Fruit fly (Drosophila melanogaster) whole organism, embryonic: ENCODE measurements around the gene rictor.

Source experiments
- B-H1 ChIP-seq: fragments of 200-800 bp; sonication (Bioruptor generic); IDR thresholded peaks from 3 replicates; pipeline ENCODE4 v1.3.6; 2022; ENCODE audit warnings: missing biosample characterization, missing genetic modification characterization
- BtbVII ChIP-seq: fragments of 200-800 bp; sonication (Bioruptor generic); optimal IDR thresholded peaks from 3 replicates; lab custom pipeline; 2017; ENCODE audit warnings: missing biosample characterization, mild to moderate bottlenecking, missing genetic modification characterization
- CG1024 ChIP-seq: fragments of 200-800 bp; sonication (Bioruptor generic); IDR thresholded peaks from 2 replicates; pipeline ENCODE4 v1.3.6; 2022; ENCODE audit warnings: missing biosample characterization, missing genetic modification characterization
- CG13123 ChIP-seq: fragments of 200-800 bp; sonication (Bioruptor generic); optimal IDR thresholded peaks from 2 replicates; lab custom pipeline; 2016; ENCODE audit warnings: missing biosample characterization, missing genetic modification characterization
- CG14710 ChIP-seq: fragments of 200-800 bp; sonication (Bioruptor generic); optimal IDR thresholded peaks from 3 replicates; lab custom pipeline; 2019; ENCODE audit warnings: missing biosample characterization, mild to moderate bottlenecking, missing genetic modification characterization, moderate library complexity
- CG1647 ChIP-seq: fragments of 200-800 bp; sonication (Bioruptor generic); optimal IDR thresholded peaks from 3 replicates; lab custom pipeline; 2016; ENCODE audit warnings: missing biosample characterization, missing genetic modification characterization
- CG17328 ChIP-seq: fragments of 200-800 bp; sonication (Bioruptor generic); IDR thresholded peaks from 2 replicates; pipeline ENCODE4 v1.3.6; 2022; ENCODE audit warnings: missing biosample characterization, missing genetic modification characterization
- CG1792 ChIP-seq: fragments of 200-800 bp; sonication (Bioruptor generic); optimal IDR thresholded peaks from 2 replicates; lab custom pipeline; 2016; ENCODE audit warnings: missing biosample characterization, missing genetic modification characterization
- CG2889 ChIP-seq: fragments of 200-800 bp; sonication (Bioruptor generic); IDR thresholded peaks from 3 replicates; pipeline ENCODE4 v1.3.6; 2022; ENCODE audit warnings: missing biosample characterization, missing genetic modification characterization
- CG30020 ChIP-seq: fragments of 200-800 bp; optimal IDR thresholded peaks from 2 replicates; lab custom pipeline; 2019; ENCODE audit warnings: missing biosample characterization, mild to moderate bottlenecking, missing genetic modification characterization, moderate library complexity
- CG31365 ChIP-seq: fragments of 200-800 bp; sonication (Bioruptor generic); optimal IDR thresholded peaks from 2 replicates; lab custom pipeline; 2018; ENCODE audit warnings: missing biosample characterization, mild to moderate bottlenecking, missing genetic modification characterization
- CG31441 ChIP-seq: fragments of 200-800 bp; sonication (Bioruptor generic); IDR thresholded peaks from 2 replicates; pipeline ENCODE4 v1.3.6; 2022; ENCODE audit warnings: missing biosample characterization, missing genetic modification characterization
- CG32767 ChIP-seq: fragments of 200-800 bp; sonication (Bioruptor generic); IDR thresholded peaks from 2 replicates; pipeline ENCODE4 v1.3.6; 2022; ENCODE audit warnings: missing biosample characterization, missing genetic modification characterization
- CG34376 ChIP-seq: fragments of 200-800 bp; sonication (Bioruptor generic); optimal IDR thresholded peaks from 2 replicates; lab custom pipeline; 2018; ENCODE audit warnings: missing biosample characterization, mild to moderate bottlenecking, missing genetic modification characterization
- CG3838 ChIP-seq: fragments of 200-800 bp; sonication (Bioruptor generic); optimal IDR thresholded peaks from 3 replicates; lab custom pipeline; 2016; ENCODE audit warnings: missing biosample characterization, missing genetic modification characterization
- CG42726 ChIP-seq: fragments of 200-800 bp; sonication (Bioruptor generic); IDR thresholded peaks from 2 replicates; pipeline ENCODE4 v1.3.6; 2022; ENCODE audit warnings: missing biosample characterization, missing genetic modification characterization; ENCODE audit not compliant: partially characterized antibody
- CG4707 ChIP-seq: fragments of 200-800 bp; sonication (Bioruptor generic); optimal IDR thresholded peaks from 2 replicates; lab custom pipeline; 2018; ENCODE audit warnings: missing biosample characterization, mild to moderate bottlenecking, missing genetic modification characterization, moderate library complexity
- CG6654 ChIP-seq: fragments of 200-800 bp; sonication (Bioruptor generic); optimal IDR thresholded peaks from 2 replicates; lab custom pipeline; 2017; ENCODE audit warnings: missing biosample characterization, mild to moderate bottlenecking, missing genetic modification characterization
- CG6683 ChIP-seq: fragments of 200-800 bp; sonication (Bioruptor generic); optimal IDR thresholded peaks from 2 replicates; lab custom pipeline; 2017; ENCODE audit warnings: missing biosample characterization, mild to moderate bottlenecking, missing genetic modification characterization, missing genetic modification reagents
- CG7928 ChIP-seq: fragments of 200-800 bp; sonication (Bioruptor generic); optimal IDR thresholded peaks from 2 replicates; lab custom pipeline; 2017; ENCODE audit warnings: missing biosample characterization, mild to moderate bottlenecking, missing genetic modification characterization
- CG8089 ChIP-seq: fragments of 200-800 bp; sonication (Bioruptor generic); optimal IDR thresholded peaks from 3 replicates; lab custom pipeline; 2016; ENCODE audit warnings: missing biosample characterization, missing genetic modification characterization
- CG8281 ChIP-seq: fragments of 200-800 bp; sonication (Bioruptor generic); optimal IDR thresholded peaks from 2 replicates; lab custom pipeline; 2018; ENCODE audit warnings: missing biosample characterization, mild to moderate bottlenecking, missing genetic modification characterization, moderate library complexity
- CG8359 ChIP-seq: fragments of 200-800 bp; sonication (Bioruptor generic); optimal IDR thresholded peaks from 2 replicates; lab custom pipeline; 2017; ENCODE audit warnings: missing biosample characterization, mild to moderate bottlenecking, missing genetic modification characterization, borderline replicate concordance
- CG8765 ChIP-seq: fragments of 200-800 bp; sonication (Bioruptor generic); IDR thresholded peaks from 2 replicates; pipeline ENCODE4 v1.3.6; 2022; ENCODE audit warnings: missing biosample characterization, missing genetic modification characterization
- CG9797 ChIP-seq: fragments of 200-800 bp; sonication (Bioruptor generic); optimal IDR thresholded peaks from 3 replicates; lab custom pipeline; 2018; ENCODE audit warnings: missing biosample characterization, mild to moderate bottlenecking, missing genetic modification characterization
- Deaf1 ChIP-seq: fragments of 200-800 bp; optimal IDR thresholded peaks from 3 replicates; lab custom pipeline; 2019; ENCODE audit warnings: missing biosample characterization, mild to moderate bottlenecking, missing genetic modification characterization, moderate library complexity
- Dll ChIP-seq: fragments of 200-800 bp; sonication (Bioruptor generic); IDR thresholded peaks from 4 replicates; pipeline ENCODE4 v1.3.6; 2022; ENCODE audit warnings: missing biosample characterization, missing genetic modification characterization; ENCODE audit not compliant: partially characterized antibody
- Eip74EF ChIP-seq, 2 experiments: fragments of 200-800 bp in 1 of 2; fragments of >200 bp in 1 of 2; sonication (Bioruptor generic) in 1 of 2; optimal IDR thresholded peaks; 2 replicates each; lab custom pipeline; 2017 to 2019; ENCODE audit warnings: missing biosample characterization in 2 of 2, missing genetic modification characterization in 2 of 2, mild to moderate bottlenecking in 1 of 2, moderate library complexity in 1 of 2
- Ets65A ChIP-seq: fragments of 200-800 bp; sonication (Bioruptor generic); peaks from one replicate; lab custom pipeline; 2016; ENCODE audit warnings: missing biosample characterization, missing genetic modification characterization
- GATAe ChIP-seq: fragments of 200-800 bp; sonication (Bioruptor generic); conservative IDR thresholded peaks from 2 replicates; pipeline ENCODE4 v1.3.6; 2022; ENCODE audit warnings: missing biosample characterization, missing genetic modification characterization
- MTF-1 ChIP-seq: fragments of 200-800 bp; sonication (Bioruptor generic); optimal IDR thresholded peaks from 2 replicates; lab custom pipeline; 2018; ENCODE audit warnings: missing biosample characterization, mild to moderate bottlenecking, missing genetic modification characterization, borderline replicate concordance
- Mrtf ChIP-seq: fragments of 200-800 bp; sonication (Bioruptor generic); IDR thresholded peaks from 3 replicates; pipeline ENCODE4 v1.3.6; 2022; ENCODE audit warnings: missing biosample characterization, missing genetic modification characterization
- NC2β ChIP-seq: fragments of 200-800 bp; sonication (Bioruptor generic); optimal IDR thresholded peaks from 2 replicates; lab custom pipeline; 2016; ENCODE audit warnings: missing biosample characterization, missing genetic modification characterization
- NK7.1 ChIP-seq: fragments of 200-800 bp; sonication (Bioruptor generic); optimal IDR thresholded peaks from 3 replicates; lab custom pipeline; 2016; ENCODE audit warnings: missing biosample characterization, missing genetic modification characterization
- Nf-YA ChIP-seq: fragments of 200-800 bp; sonication (Bioruptor generic); IDR thresholded peaks from 2 replicates; pipeline ENCODE4 v1.3.6; 2022; ENCODE audit warnings: missing biosample characterization, missing genetic modification characterization
- Poxn ChIP-seq: fragments of 200-800 bp; sonication (Bioruptor generic); IDR thresholded peaks from 2 replicates; pipeline ENCODE4 v1.3.6; 2022; ENCODE audit warnings: missing biosample characterization, missing genetic modification characterization
- Scr ChIP-seq: fragments of 200-800 bp; sonication (Bioruptor generic); IDR thresholded peaks from 2 replicates; pipeline ENCODE4 v1.3.6; 2022; ENCODE audit warnings: missing biosample characterization, missing genetic modification characterization; ENCODE audit not compliant: partially characterized antibody
- Tbp ChIP-seq: fragments of >200 bp; optimal IDR thresholded peaks from 2 replicates; lab custom pipeline; 2018; ENCODE audit warnings: missing biosample characterization, missing genetic modification characterization
- bbx ChIP-seq: fragments of 200-800 bp; sonication (Bioruptor generic); IDR thresholded peaks from 2 replicates; pipeline ENCODE4 v1.3.6; 2022; ENCODE audit warnings: missing biosample characterization, missing genetic modification characterization; ENCODE audit not compliant: partially characterized antibody
- dm ChIP-seq: fragments of 200-800 bp; sonication (Bioruptor generic); optimal IDR thresholded peaks from 3 replicates; lab custom pipeline; 2016; ENCODE audit warnings: missing biosample characterization, missing genetic modification characterization
- dpn ChIP-seq, 2 experiments: fragments of 200-800 bp; sonication (Bioruptor generic); optimal IDR thresholded peaks; 3 replicates each; lab custom pipeline; 2016; ENCODE audit warnings: missing biosample characterization in 2 of 2, missing genetic modification characterization in 2 of 2
- ewg ChIP-seq: fragments of 200-800 bp; sonication (Bioruptor generic); optimal IDR thresholded peaks from 3 replicates; lab custom pipeline; 2017; ENCODE audit warnings: mild to moderate bottlenecking, missing biosample characterization, missing genetic modification reagents, missing genetic modification characterization
- gem ChIP-seq: fragments of 200-800 bp; sonication (Bioruptor generic); optimal IDR thresholded peaks from 2 replicates; lab custom pipeline; 2019; ENCODE audit warnings: missing biosample characterization, mild to moderate bottlenecking, missing genetic modification characterization, moderate library complexity
- jing ChIP-seq: fragments of 200-800 bp; sonication (Bioruptor generic); optimal IDR thresholded peaks from 2 replicates; lab custom pipeline; 2018; ENCODE audit warnings: missing biosample characterization, mild to moderate bottlenecking, missing genetic modification characterization
- pnt ChIP-seq: fragments of 200-800 bp; sonication (Bioruptor generic); optimal IDR thresholded peaks from 3 replicates; lab custom pipeline; 2016; ENCODE audit warnings: missing biosample characterization, missing genetic modification characterization
- repo ChIP-seq: fragments of 200-800 bp; sonication (Bioruptor generic); optimal IDR thresholded peaks from 2 replicates; lab custom pipeline; 2016; ENCODE audit warnings: missing biosample characterization, missing genetic modification characterization
- sens-2 ChIP-seq: fragments of 200-800 bp; sonication (Bioruptor generic); IDR thresholded peaks from 2 replicates; pipeline ENCODE4 v1.3.6; 2022; ENCODE audit warnings: missing biosample characterization, missing genetic modification characterization
- slou ChIP-seq: fragments of 200-800 bp; sonication (Bioruptor generic); optimal IDR thresholded peaks from 3 replicates; lab custom pipeline; 2016; ENCODE audit warnings: missing biosample characterization, missing genetic modification characterization
- trem ChIP-seq: fragments of 200-800 bp; optimal IDR thresholded peaks from 3 replicates; lab custom pipeline; 2019; ENCODE audit warnings: missing biosample characterization, mild to moderate bottlenecking, missing genetic modification characterization, moderate library complexity
- trh ChIP-seq: fragments of 200-800 bp; sonication (Bioruptor generic); optimal IDR thresholded peaks from 2 replicates; lab custom pipeline; 2016; ENCODE audit warnings: missing biosample characterization, missing genetic modification characterization
- tx ChIP-seq: fragments of 200-800 bp; sonication (Bioruptor generic); optimal IDR thresholded peaks from 2 replicates; lab custom pipeline; 2016; ENCODE audit warnings: missing biosample characterization, missing genetic modification characterization
- zf30C ChIP-seq: fragments of 200-800 bp; sonication (Bioruptor generic); optimal IDR thresholded peaks from 3 replicates; lab custom pipeline; 2018; ENCODE audit warnings: missing biosample characterization, mild to moderate bottlenecking, missing genetic modification characterization

rictor gene

DNA sequence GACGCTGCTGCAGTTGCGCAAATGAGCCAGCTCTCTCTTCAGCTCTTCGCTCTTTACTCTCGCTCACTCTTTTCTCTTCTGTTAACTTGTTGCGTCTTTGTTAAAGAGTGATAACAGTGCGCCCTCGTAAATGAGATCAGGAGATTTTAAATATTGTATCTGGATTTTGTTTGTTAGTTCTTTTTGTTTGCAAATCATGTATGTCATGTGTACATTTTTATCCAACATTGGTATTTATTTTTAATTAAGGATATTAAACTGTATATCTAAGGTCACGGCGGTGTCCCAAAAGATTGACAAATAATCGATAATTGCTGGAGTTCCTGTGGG lies 37.7 kb upstream of the rictor start (continued):
- TF ChIP-seq CG8359 (GFP tag; lab: Kevin White, UChicago) (no peak), ewg (GFP tag; lab: Kevin White, UChicago) (no peak), CG2889 (GFP tag; lab: Robert Waterston, UW) (no peak), Deaf1 (tag; lab: Kevin White, UChicago) (no peak), tx (GFP tag; lab: Kevin White, UChicago) (no peak), CG30020 (tag; lab: Kevin White, UChicago) (no peak), sens-2 (GFP tag; lab: Robert Waterston, UW) (peak; percentile 24; the same call in 1 of the 2 replicates), Mrtf (0 out of 3 replicates have a peak, but pooled peaks have one; percentile 50), B-H1 (GFP tag; lab: Robert Waterston, UW) (peak; percentile 28; the same call in 1 of the 3 replicates), GATAe (GFP tag; lab: Robert Waterston, UW) (no peak), CG31365 (tag; lab: Kevin White, UChicago) (no peak), CG1647 (GFP tag; lab: Kevin White, UChicago) (no peak), Scr (GFP tag; lab: Robert Waterston, UW) (no peak), CG6654 (no peak), dpn (GFP tag; optimal IDR thresholded peaks at IDR 0.05; lab: Kevin White, UChicago) (peak in 1 of 2 experiments; percentile 10), trem (tag; lab: Kevin White, UChicago) (peak; percentile 49), gem (tag; lab: Kevin White, UChicago) (peak; percentile 69), CG14710 (tag; lab: Kevin White, UChicago) (peak; percentile 33), Poxn (GFP tag; lab: Robert Waterston, UW) (no peak), pnt (GFP tag; lab: Kevin White, UChicago) (peak; percentile 23), CG31441 (no peak), CG1024 (GFP tag; lab: Robert Waterston, UW) (no peak), CG9797 (GFP tag; lab: Kevin White, UChicago) (no peak), CG32767 (GFP tag; lab: Robert Waterston, UW) (no peak), Nf-YA (GFP tag; lab: Robert Waterston, UW) (0 out of 2 replicates have a peak, but pooled peaks have one; percentile 13), slou (no peak), NC2β (peak; percentile 14), CG3838 (GFP tag; lab: Kevin White, UChicago) (peak; percentile 3), Tbp (no peak), CG42726 (GFP tag; lab: Robert Waterston, UW) (no peak), CG8765 (0 out of 2 replicates have a peak, but pooled peaks have one; percentile 24), CG13123 (GFP tag; lab: Kevin White, UChicago) (no peak), CG6683 (GFP tag; lab: Kevin White, UChicago) (no peak), CG4707 (no peak), dm (GFP tag; lab: Kevin White, UChicago) (no peak), CG34376 (GFP tag; lab: Kevin White, UChicago) (no peak), CG8089 (GFP tag; lab: Kevin White, UChicago) (no peak), BtbVII (GFP tag; lab: Kevin White, UChicago) (no peak), MTF-1 (GFP tag; lab: Kevin White, UChicago) (peak; percentile 23), jing (GFP tag; lab: Kevin White, UChicago) (no peak), trh (GFP tag; lab: Kevin White, UChicago) (no peak), repo (GFP tag; lab: Kevin White, UChicago) (no peak), CG7928 (no peak), Eip74EF (GFP tag; optimal IDR thresholded peaks at IDR 0.05; lab: Kevin White, UChicago) (no peak), zf30C (GFP tag; lab: Kevin White, UChicago) (no peak), Dll (GFP tag; lab: Robert Waterston, UW) (no peak), Ets65A (GFP tag; lab: Kevin White, UChicago) (no peak), CG17328 (GFP tag; lab: Robert Waterston, UW) (peak; percentile 61), CG8281 (tag; lab: Kevin White, UChicago) (no peak), NK7.1 (GFP tag; lab: Kevin White, UChicago) (no peak), bbx (GFP tag; lab: Robert Waterston, UW) (no peak), CG1792 (GFP tag; lab: Kevin White, UChicago) (no peak)
